Worm (Caenorhabditis elegans) whole organism, L4 larva: ENCODE measurements around the gene F01F1.3.

Experiments
- D1046.2 ChIP-seq: fragments of 200-800 bp; sonication (Bioruptor generic); IDR thresholded peaks from 2 replicates; pipeline ENCODE4 v1.3.6; 2022; ENCODE audit warnings: missing genetic modification characterization, missing compliant biosample characterization
- F26F4.8 ChIP-seq: fragments of 200-800 bp; sonication (Bioruptor generic); conservative IDR thresholded peaks from 2 replicates; pipeline ENCODE4 v1.3.6; 2022; ENCODE audit warnings: missing genetic modification characterization, missing compliant biosample characterization
- F44E2.7 ChIP-seq: fragments of 200-800 bp; sonication (Bioruptor generic); IDR thresholded peaks from 2 replicates; pipeline ENCODE4 v2.1.2; 2022; ENCODE audit warnings: missing genetic modification characterization, missing compliant biosample characterization
- T20F7.1 ChIP-seq: fragments of 200-800 bp; sonication (Bioruptor generic); optimal IDR thresholded peaks from 2 replicates; lab custom pipeline; 2018; ENCODE audit warnings: mild to moderate bottlenecking, missing genetic modification characterization, missing compliant biosample characterization
- T26A8.4 ChIP-seq: fragments of 200-800 bp; sonication (Bioruptor generic); IDR thresholded peaks from 2 replicates; pipeline ENCODE4 v1.3.6; 2022; ENCODE audit warnings: missing genetic modification characterization, missing compliant biosample characterization
- Y75B8A.6 ChIP-seq: fragments of 200-800 bp; sonication (Bioruptor generic); IDR thresholded peaks from 2 replicates; pipeline ENCODE4 v1.3.6; 2022; ENCODE audit warnings: missing genetic modification reagents, missing genetic modification characterization, missing compliant biosample characterization
- ZK546.5 ChIP-seq, 2 experiments: sonication (generic microtip); optimal IDR thresholded peaks; 2 replicates each; lab custom pipeline; 2017; ENCODE audit warnings: missing biosample characterization in 2 of 2, missing genetic modification characterization in 2 of 2
- aha-1 ChIP-seq: fragments of 150-350 bp; peaks from one replicate; lab custom pipeline; 2014; ENCODE audit warnings: missing biosample characterization, missing genetic modification characterization
- ama-1 ChIP-seq: fragments of 150-350 bp; optimal IDR thresholded peaks from 2 replicates; lab custom pipeline; 2014; ENCODE audit warnings: inconsistent platforms, mixed read lengths
- arid-1 ChIP-seq: fragments of 200-800 bp; sonication (Bioruptor generic); conservative IDR thresholded peaks from 2 replicates; pipeline ENCODE4 v1.3.6; 2022; ENCODE audit warnings: missing genetic modification reagents, missing genetic modification characterization, missing compliant biosample characterization
- attf-4 ChIP-seq: sonication (generic microtip); optimal IDR thresholded peaks from 3 replicates; lab custom pipeline; 2017; ENCODE audit warnings: missing biosample characterization, missing genetic modification characterization
- ces-1 ChIP-seq: fragments of 150-350 bp; sonication (generic microtip); optimal IDR thresholded peaks from 4 replicates; lab custom pipeline; 2014; ENCODE audit warnings: missing biosample characterization, missing genetic modification reagents, missing genetic modification characterization
- daf-12 ChIP-seq: fragments of 150-350 bp; optimal IDR thresholded peaks from 2 replicates; lab custom pipeline; 2014; ENCODE audit warnings: missing biosample characterization, missing genetic modification reagents, missing genetic modification characterization
- daf-19 ChIP-seq: fragments of 200-800 bp; sonication (Bioruptor generic); conservative IDR thresholded peaks from 2 replicates; pipeline ENCODE4 v1.3.6; 2022; ENCODE audit warnings: missing genetic modification characterization, missing compliant biosample characterization
- daf-8 ChIP-seq: fragments of 200-800 bp; sonication (Bioruptor generic); IDR thresholded peaks from 2 replicates; pipeline ENCODE4 v1.3.6; 2022; ENCODE audit warnings: missing genetic modification characterization, missing compliant biosample characterization
- dmd-6 ChIP-seq: fragments of 200-800 bp; sonication (Bioruptor generic); IDR thresholded peaks from 2 replicates; pipeline ENCODE4 v1.3.6; 2022; ENCODE audit warnings: missing genetic modification reagents, missing genetic modification characterization, missing compliant biosample characterization
- dmd-9 ChIP-seq: fragments of 200-800 bp; sonication (Bioruptor generic); IDR thresholded peaks from 2 replicates; pipeline ENCODE4 v1.3.6; 2022; ENCODE audit warnings: missing genetic modification reagents, missing genetic modification characterization, missing compliant biosample characterization
- egl-43 ChIP-seq: fragments of 200-800 bp; sonication (Bioruptor generic); IDR thresholded peaks from 2 replicates; pipeline ENCODE4 v1.3.6; 2022; ENCODE audit warnings: missing genetic modification reagents, missing genetic modification characterization, missing compliant biosample characterization
- gei-8 ChIP-seq: fragments of 200-800 bp; sonication (Bioruptor generic); optimal IDR thresholded peaks from 2 replicates; lab custom pipeline; 2018; ENCODE audit warnings: mild to moderate bottlenecking, missing genetic modification characterization, missing compliant biosample characterization
- hif-1 ChIP-seq, 2 experiments: sonication (generic microtip); optimal IDR thresholded peaks; 2 replicates each; lab custom pipeline; 2016 to 2017; ENCODE audit warnings: missing compliant biosample characterization in 2 of 2, missing genetic modification characterization in 2 of 2, missing genetic modification reagents in 2 of 2, missing genotype in 2 of 2, mild to moderate bottlenecking in 1 of 2
- hlh-11 ChIP-seq: fragments of 200-800 bp; sonication (Bioruptor generic); optimal IDR thresholded peaks from 2 replicates; lab custom pipeline; 2018; ENCODE audit warnings: mild to moderate bottlenecking, missing genetic modification characterization, missing compliant biosample characterization
- hlh-30 ChIP-seq: sonication (generic microtip); optimal IDR thresholded peaks from 2 replicates; lab custom pipeline; 2017; ENCODE audit warnings: antibody characterized with exemption, mild to moderate bottlenecking, missing genetic modification characterization, missing compliant biosample characterization; ENCODE audit not compliant: insufficient read depth
- hmg-1.1 ChIP-seq: fragments of 200-800 bp; sonication (Bioruptor generic); IDR thresholded peaks from 2 replicates; pipeline ENCODE4 v1.3.6; 2022; ENCODE audit warnings: missing genetic modification reagents, missing genetic modification characterization, missing compliant biosample characterization
- lin-13 ChIP-seq: fragments of 150-350 bp; optimal IDR thresholded peaks from 2 replicates; lab custom pipeline; 2014; ENCODE audit warnings: missing biosample characterization, missing genetic modification reagents, missing genetic modification characterization
- lin-38 ChIP-seq: fragments of 200-800 bp; sonication (Bioruptor generic); IDR thresholded peaks from 2 replicates; pipeline ENCODE4 v1.3.6; 2022; ENCODE audit warnings: missing genetic modification reagents, missing genetic modification characterization, missing compliant biosample characterization
- madf-5 ChIP-seq, 2 experiments: fragments of 200-800 bp; sonication (Bioruptor generic); IDR thresholded peaks; 2 replicates each; pipeline ENCODE4 v1.3.6; 2022; ENCODE audit warnings: missing compliant biosample characterization in 2 of 2, missing genetic modification characterization in 2 of 2
- mdl-1 ChIP-seq, 2 experiments: fragments of 150-350 bp in 1 of 2; sonication (generic microtip) in 1 of 2; optimal IDR thresholded peaks; 2 replicates each; lab custom pipeline; 2014 to 2017; ENCODE audit warnings: missing biosample characterization in 2 of 2, missing genetic modification characterization in 2 of 2
- mep-1 ChIP-seq: fragments of 150-350 bp; sonication (generic microtip); optimal IDR thresholded peaks from 3 replicates; lab custom pipeline; 2014; ENCODE audit warnings: missing biosample characterization, missing genetic modification characterization
- nhr-237 ChIP-seq: sonication (generic microtip); optimal IDR thresholded peaks from 2 replicates; lab custom pipeline; 2017; ENCODE audit warnings: missing biosample characterization, missing genetic modification characterization
- nhr-42 ChIP-seq: fragments of 200-800 bp; sonication (Bioruptor generic); IDR thresholded peaks from 2 replicates; pipeline ENCODE4 v1.3.6; 2022; ENCODE audit warnings: missing genetic modification characterization, missing compliant biosample characterization
- nhr-48 ChIP-seq: sonication (generic microtip); optimal IDR thresholded peaks from 2 replicates; lab custom pipeline; 2016; ENCODE audit warnings: mild to moderate bottlenecking, missing genetic modification characterization, missing compliant biosample characterization
- php-3 ChIP-seq: fragments of 200-800 bp; sonication (Bioruptor generic); IDR thresholded peaks from 2 replicates; pipeline ENCODE4 v1.3.6; 2022; ENCODE audit warnings: missing genetic modification reagents, missing genetic modification characterization, missing compliant biosample characterization
- pqm-1 ChIP-seq: sonication (generic microtip); optimal IDR thresholded peaks from 2 replicates; lab custom pipeline; 2017; ENCODE audit warnings: missing biosample characterization, missing genetic modification characterization
- rbr-2 ChIP-seq: sonication (generic microtip); optimal IDR thresholded peaks from 2 replicates; lab custom pipeline; 2016; ENCODE audit warnings: missing genotype, missing genetic modification characterization, missing compliant biosample characterization
- saeg-2 ChIP-seq: fragments of 200-800 bp; sonication (Bioruptor generic); IDR thresholded peaks from 2 replicates; pipeline ENCODE4 v1.3.6; 2022; ENCODE audit warnings: missing genetic modification reagents, missing genetic modification characterization, missing compliant biosample characterization
- set-16 ChIP-seq: fragments of 200-800 bp; sonication (Bioruptor generic); IDR thresholded peaks from 2 replicates; pipeline ENCODE4 v1.3.6; 2022; ENCODE audit warnings: missing genetic modification reagents, missing genetic modification characterization, missing compliant biosample characterization
- skn-1 ChIP-seq: fragments of 150-350 bp; optimal IDR thresholded peaks from 2 replicates; lab custom pipeline; 2014; ENCODE audit warnings: missing biosample characterization, missing genetic modification characterization
- spr-3 ChIP-seq: fragments of 200-800 bp; sonication (Bioruptor generic); optimal IDR thresholded peaks from 2 replicates; lab custom pipeline; 2018; ENCODE audit warnings: mild to moderate bottlenecking, missing genetic modification characterization, missing compliant biosample characterization
- unc-130 ChIP-seq: sonication (generic microtip); optimal IDR thresholded peaks from 2 replicates; lab custom pipeline; 2016; ENCODE audit warnings: missing genetic modification reagents, missing genetic modification characterization, missing compliant biosample characterization
- vab-7 ChIP-seq: fragments of 200-800 bp; sonication (Bioruptor generic); IDR thresholded peaks from 2 replicates; pipeline ENCODE4 v1.3.6; 2022; ENCODE audit warnings: missing genetic modification reagents, missing genetic modification characterization, missing compliant biosample characterization
- zfp-2 ChIP-seq: sonication (generic microtip); optimal IDR thresholded peaks from 2 replicates; lab custom pipeline; 2016; ENCODE audit warnings: mild to moderate bottlenecking, missing genetic modification characterization, missing compliant biosample characterization

The F01F1.3 gene

ce11 chrIII:5874263-5874662 is 2.5 kb downstream of the F01F1.3 start (continued):
- peak; percentile 31; the same call in 1 of the 2 replicates for TF ChIP-seq T26A8.4
- no peak for TF ChIP-seq hmg-1.1
- no peak for TF ChIP-seq ces-1 (GFP tag; lab: Kevin White, UChicago)
- TF ChIP-seq mep-1 (tag; lab: Kevin White, UChicago) = peak; percentile 80
- no peak for TF ChIP-seq daf-19 (GFP tag; lab: Robert Waterston, UW)
- peak in 1 of 2 experiments; percentile 31 for TF ChIP-seq mdl-1 (tag; optimal IDR thresholded peaks at IDR 0.05; lab: Kevin White, UChicago)
- TF ChIP-seq lin-13 (GFP tag; lab: Kevin White, UChicago) = peak; percentile 40
- peak; percentile 68 for TF ChIP-seq Y75B8A.6 (GFP tag; lab: Robert Waterston, UW)
- peak; percentile 68 for TF ChIP-seq nhr-48 (tag; lab: Kevin White, UChicago)
- peak; percentile 66 for TF ChIP-seq ama-1 (lab: Kevin White, UChicago)
- TF ChIP-seq gei-8 (GFP tag; lab: Kevin White, UChicago) = peak; percentile 43
- no peak for TF ChIP-seq unc-130 (GFP tag; lab: Kevin White, UChicago)
- TF ChIP-seq hlh-30 (tag; lab: Kevin White, UChicago) = peak; percentile 55
- TF ChIP-seq dmd-6 (GFP tag; lab: Robert Waterston, UW) = peak; percentile 58
- TF ChIP-seq daf-8 (GFP tag; lab: Robert Waterston, UW) = no peak
- TF ChIP-seq ZK546.5 (tag; optimal IDR thresholded peaks at IDR 0.05; lab: Kevin White, UChicago) = no peak
- TF ChIP-seq hlh-11 = peak; percentile 64
- peak; percentile 40; the same call in 1 of the 2 replicates for TF ChIP-seq lin-38 (GFP tag; lab: Robert Waterston, UW)
- TF ChIP-seq pqm-1 = no peak

ce11 chrIII:5874664-5875417 is 3.1 kb downstream of the F01F1.3 start:
- peak; percentile 67 for TF ChIP-seq set-16
- no peak for TF ChIP-seq dmd-9 (GFP tag; lab: Robert Waterston, UW)
- TF ChIP-seq saeg-2 (GFP tag; lab: Robert Waterston, UW) = no peak
- no peak for TF ChIP-seq rbr-2 (tag; lab: Kevin White, UChicago)
- TF ChIP-seq php-3 (GFP tag; lab: Robert Waterston, UW) = 0 out of 2 replicates have a peak, but pooled peaks have one; percentile 8
- TF ChIP-seq mdl-1 (tag; optimal IDR thresholded peaks at IDR 0.05; lab: Kevin White, UChicago) = no peak
- no peak for TF ChIP-seq madf-5 (GFP tag; IDR thresholded peaks at IDR 0.05; lab: Robert Waterston, UW)
- TF ChIP-seq nhr-48 (tag; lab: Kevin White, UChicago) = no peak
- TF ChIP-seq nhr-42 = 0 out of 2 replicates have a peak, but pooled peaks have one; percentile 5
- peak; percentile 12 for TF ChIP-seq T20F7.1 (GFP tag; lab: Kevin White, UChicago)
- TF ChIP-seq spr-3 (GFP tag; lab: Kevin White, UChicago) = no peak
- no peak for TF ChIP-seq egl-43 (GFP tag; lab: Robert Waterston, UW)
- no peak for TF ChIP-seq arid-1 (GFP tag; lab: Robert Waterston, UW)
- TF ChIP-seq aha-1 (tag; lab: Kevin White, UChicago) = peak; percentile 94
- no peak for TF ChIP-seq F44E2.7 (GFP tag; lab: Robert Waterston, UW)
- no peak for TF ChIP-seq daf-12
- no peak for TF ChIP-seq F26F4.8 (GFP tag; lab: Robert Waterston, UW)
- peak; percentile 22 for TF ChIP-seq skn-1 (tag; lab: Kevin White, UChicago)
- no peak for TF ChIP-seq zfp-2 (tag; lab: Kevin White, UChicago)
- TF ChIP-seq D1046.2 (GFP tag; lab: Robert Waterston, UW) = 0 out of 2 replicates have a peak, but pooled peaks have one; percentile 47
- no peak for TF ChIP-seq attf-4 (tag; lab: Kevin White, UChicago)
- no peak for TF ChIP-seq vab-7 (GFP tag; lab: Robert Waterston, UW)
- TF ChIP-seq pqm-1 = no peak
- TF ChIP-seq hif-1 (tag; optimal IDR thresholded peaks at IDR 0.05; lab: Kevin White, UChicago) = no peak
- no peak for TF ChIP-seq T26A8.4
- TF ChIP-seq hlh-30 (tag; lab: Kevin White, UChicago) = no peak
- no peak for TF ChIP-seq nhr-237 (tag; lab: Kevin White, UChicago)
